Worm (Caenorhabditis elegans): ENCODE measurements around the gene C12D8.13.

C12D8.13 gene

ce11 chrV:10173653-10174052 is 46.9 kb downstream of the C12D8.13 start, which contains the start of gene egl-3:
Gene egl-3 (minus strand): TSS chrV:10173753.
- TF ChIP-seq unc-62 (GFP tag; optimal IDR thresholded peaks at IDR 0.05 in 1 of 2): peak in 1 of 2 experiments; percentile 26
- no peak for TF ChIP-seq unc-62 (tag; optimal IDR thresholded peaks at IDR 0.05)
- TF ChIP-seq ceh-62 (tag; optimal IDR thresholded peaks at IDR 0.05): no peak
